ENCODE assay signal across 1 worm cellular context in genomic region chrII:5333729-5334255, ce11.
TF ChIP-seq lines count a peak whose summit lies in the region.

No protein-coding gene starts in this region.

TF ChIP-seq in whole organism, L1 larva, 84 proteins besides CTCF, POLR2A, EP300 and RAD21 (continued from another document):
- no peak for TF ChIP-seq lin-39 (tag; optimal IDR thresholded peaks at IDR 0.05; lab: Kevin White, UChicago)
